Worm (Caenorhabditis elegans): ENCODE measurements around the gene ret-1.
A peak's percentile ranks its signal among the peaks of the same experiment; 100 is the strongest.

ret-1 gene

DNA sequence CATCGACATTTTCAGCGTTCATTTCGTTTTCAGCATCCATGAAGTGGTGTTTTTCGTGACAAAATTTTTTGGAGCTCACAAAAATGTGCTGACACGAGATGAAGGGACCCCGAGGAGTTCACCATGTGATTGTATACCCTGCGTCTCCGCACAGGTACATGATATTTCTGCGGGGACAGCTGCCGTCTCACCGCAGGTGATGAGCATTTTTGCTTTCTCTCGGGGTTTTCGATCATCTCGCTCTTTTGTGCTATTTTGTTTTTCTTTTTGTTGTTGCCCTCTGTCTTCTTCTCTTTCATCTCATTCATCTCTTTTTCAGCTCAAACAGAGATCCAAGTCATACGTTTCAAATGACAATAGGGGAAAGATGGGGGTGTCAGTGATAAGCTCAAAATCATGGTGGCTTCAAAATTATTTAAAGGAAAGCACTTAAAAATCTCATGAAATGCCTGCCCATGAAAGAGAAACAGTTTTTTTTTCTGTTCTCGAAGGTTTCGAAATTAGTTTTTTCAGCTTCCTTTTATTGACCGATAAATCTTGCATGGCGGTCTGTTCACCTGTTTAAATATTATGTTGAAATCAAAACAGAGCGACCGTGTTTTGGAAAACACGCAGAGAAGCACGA is at the start of gene ret-1:
Gene ret-1 (minus strand): TSS at position 123 of the 625 bp plus-strand sequence.
- no peak for TF ChIP-seq F55B11.4 (tag; optimal IDR thresholded peaks at IDR 0.05; ENCODE audit: borderline replicate concordance, insufficient read depth)
- TF ChIP-seq rec-8 (tag; optimal IDR thresholded peaks at IDR 0.05), result no peak
- TF ChIP-seq bed-1 (GFP tag; IDR thresholded peaks at IDR 0.05), result no peak
- TF ChIP-seq lag-1 (GFP tag; IDR thresholded peaks at IDR 0.05), result no peak
- TF ChIP-seq nhr-27 (tag; optimal IDR thresholded peaks at IDR 0.05), result no peak
- 0 out of 2 replicates have a peak, but pooled peaks have one; percentile 41 for TF ChIP-seq B0336.3 (GFP tag; IDR thresholded peaks at IDR 0.05)
- no peak for TF ChIP-seq F33H1.4 (GFP tag; IDR thresholded peaks at IDR 0.05)
- no peak for TF ChIP-seq Y67H2A.10 (GFP tag; conservative IDR thresholded peaks at IDR 0.05)
- TF ChIP-seq him-1 (tag; optimal IDR thresholded peaks at IDR 0.05), result no peak
- TF ChIP-seq bed-2 (GFP tag; IDR thresholded peaks at IDR 0.05), result no peak
- TF ChIP-seq ztf-18 (tag; optimal IDR thresholded peaks at IDR 0.05), result no peak
- TF ChIP-seq egl-44 (GFP tag; IDR thresholded peaks at IDR 0.05), result no peak
- no peak for TF ChIP-seq ekl-4 (GFP tag; IDR thresholded peaks at IDR 0.05)
- no peak for TF ChIP-seq athp-1 (tag; optimal IDR thresholded peaks at IDR 0.05)
- no peak for TF ChIP-seq F37B4.10 (GFP tag; IDR thresholded peaks at IDR 0.05)
- TF ChIP-seq lin-40 (tag; optimal IDR thresholded peaks at IDR 0.05), result no peak
- TF ChIP-seq tlf-1 (GFP tag; optimal IDR thresholded peaks at IDR 0.05), result no peak
- TF ChIP-seq hlh-12 (tag; optimal IDR thresholded peaks at IDR 0.05), result no peak
- TF ChIP-seq Y95B8A.8 (GFP tag; IDR thresholded peaks at IDR 0.05), result no peak
- TF ChIP-seq nfya-2 (GFP tag; IDR thresholded peaks at IDR 0.05), result no peak
- no peak for TF ChIP-seq snpc-1.3 (tag; optimal IDR thresholded peaks at IDR 0.05; ENCODE audit: insufficient read depth)
- TF ChIP-seq ztf-25 (GFP tag; IDR thresholded peaks at IDR 0.05), result no peak
- TF ChIP-seq ztf-22 (GFP tag; optimal IDR thresholded peaks at IDR 0.05), result no peak
- no peak for TF ChIP-seq lir-1 (GFP tag; conservative IDR thresholded peaks at IDR 0.05)
- no peak; the same call in 1 of the 2 replicates for TF ChIP-seq aptf-2 (GFP tag; conservative IDR thresholded peaks at IDR 0.05)
- TF ChIP-seq T07F8.4 (tag; optimal IDR thresholded peaks at IDR 0.05), result no peak
- TF ChIP-seq F39B2.1 (GFP tag; IDR thresholded peaks at IDR 0.05), result no peak
- TF ChIP-seq mel-28 (tag; optimal IDR thresholded peaks at IDR 0.05; ENCODE audit: borderline replicate concordance), result no peak
- TF ChIP-seq lin-35 (GFP tag; optimal IDR thresholded peaks at IDR 0.05), result no peak
- no peak for TF ChIP-seq nhr-120 (GFP tag; IDR thresholded peaks at IDR 0.05)
- TF ChIP-seq rpc-1 (optimal IDR thresholded peaks at IDR 0.05), result no peak
- no peak for TF ChIP-seq rpc-1 (tag; optimal IDR thresholded peaks at IDR 0.05)
- no peak for TF ChIP-seq hlh-26 (GFP tag; conservative IDR thresholded peaks at IDR 0.05)
- no peak for TF ChIP-seq gei-17 (GFP tag; optimal IDR thresholded peaks at IDR 0.05)
- TF ChIP-seq dpff-1 (tag; optimal IDR thresholded peaks at IDR 0.05), result no peak
- TF ChIP-seq K12H6.12 (tag; optimal IDR thresholded peaks at IDR 0.05), result peak; percentile 20
- no peak for TF ChIP-seq xnd-1 (tag; optimal IDR thresholded peaks at IDR 0.05)
- no peak for TF ChIP-seq cebp-1 (GFP tag; IDR thresholded peaks at IDR 0.05)
- TF ChIP-seq cebp-1 (tag; optimal IDR thresholded peaks at IDR 0.05), result peak; percentile 50
- TF ChIP-seq F22D6.2 (tag; optimal IDR thresholded peaks at IDR 0.05), result no peak
- TF ChIP-seq nhr-179 (tag; optimal IDR thresholded peaks at IDR 0.05), result no peak
- no peak for TF ChIP-seq lsy-27 (tag; optimal IDR thresholded peaks at IDR 0.05; ENCODE audit: borderline replicate concordance, insufficient read depth)
- no peak for TF ChIP-seq sea-2 (GFP tag; IDR thresholded peaks at IDR 0.05)
- no peak for TF ChIP-seq B0261.1 (tag; optimal IDR thresholded peaks at IDR 0.05)
- no peak for TF ChIP-seq sdz-38 (tag; optimal IDR thresholded peaks at IDR 0.05)
- TF ChIP-seq aptf-3 (GFP tag; IDR thresholded peaks at IDR 0.05), result no peak
- no peak for TF ChIP-seq Y79H2A.3 (GFP tag; conservative IDR thresholded peaks at IDR 0.05)
- no peak for TF ChIP-seq ztf-3 (GFP tag; optimal IDR thresholded peaks at IDR 0.05)
- TF ChIP-seq B0035.1 (tag; optimal IDR thresholded peaks at IDR 0.05), result no peak

All from whole organism, young adult.